Worm (Caenorhabditis elegans) whole organism, L1 larva: Measurements from ENCODE around the gene zig-2.

Experiments used
- aly-2 ChIP-seq: fragments of 150-350 bp; optimal IDR thresholded peaks from 2 replicates; lab custom pipeline; 2014; ENCODE audit warnings: missing biosample characterization, missing genetic modification characterization
- ama-1 ChIP-seq: fragments of 150-350 bp; optimal IDR thresholded peaks from 2 replicates; lab custom pipeline; 2014
- elt-3 ChIP-seq, 6 experiments: fragments of 150-350 bp in 1 of 6; sonication (generic microtip); optimal IDR thresholded peaks; 2 replicates each; lab custom pipeline; 2017 to 2018; ENCODE audit warnings: missing biosample characterization in 6 of 6, missing genetic modification characterization in 6 of 6, inconsistent platforms in 1 of 6
- mdl-1 ChIP-seq, 2 experiments: fragments of 150-350 bp; optimal IDR thresholded peaks; 2 replicates each; lab custom pipeline; 2014 to 2017; ENCODE audit warnings: missing biosample characterization in 2 of 2, missing genetic modification characterization in 2 of 2, inconsistent platforms in 1 of 2
- nhr-12 ChIP-seq: sonication (generic microtip); optimal IDR thresholded peaks from 2 replicates; lab custom pipeline; 2017; ENCODE audit warnings: missing biosample characterization, missing genetic modification characterization
- snu-23 ChIP-seq: sonication (generic microtip); optimal IDR thresholded peaks from 2 replicates; lab custom pipeline; 2016; ENCODE audit warnings: missing genetic modification characterization, missing compliant biosample characterization
- vab-15 ChIP-seq: sonication (generic microtip); optimal IDR thresholded peaks from 2 replicates; lab custom pipeline; 2017; ENCODE audit warnings: missing genotype, mild to moderate bottlenecking, missing genetic modification characterization, missing compliant biosample characterization

ce11 chrX:12298324-12298723 lies 42.9 kb downstream of the zig-2 start, which contains the start of gene W06D11.3:
- TF ChIP-seq aly-2 (tag; lab: Kevin White, UChicago) (no peak), nhr-12 (no peak), ama-1 (lab: Kevin White, UChicago) (no peak), vab-15 (no peak), snu-23 (GFP tag; lab: Kevin White, UChicago) (no peak), mdl-1 (tag; optimal IDR thresholded peaks at IDR 0.05; lab: Kevin White, UChicago) (no peak), elt-3 (tag; optimal IDR thresholded peaks at IDR 0.05; lab: Kevin White, UChicago) (no peak)
